Worm (Caenorhabditis elegans): Measurements from ENCODE around the gene larp-1.

larp-1 gene

DNA sequence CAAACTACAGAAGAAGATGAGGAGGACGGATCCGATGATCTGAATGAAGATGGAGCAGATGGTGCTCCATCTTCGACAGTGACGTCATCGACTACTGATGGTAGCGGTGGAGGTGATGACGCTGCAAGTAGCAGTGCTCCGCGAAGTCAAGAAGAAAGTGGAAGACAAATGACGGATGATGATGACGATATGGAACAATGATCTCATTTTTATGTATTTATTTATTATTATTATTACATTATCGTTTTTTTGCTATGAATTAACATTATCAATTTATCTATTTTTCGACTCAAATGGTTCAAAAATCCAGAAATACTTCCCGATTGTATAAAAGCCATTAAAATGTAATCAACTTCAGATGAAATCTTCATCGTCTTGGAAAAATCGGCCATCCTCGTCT lies 4.2 kb upstream of the larp-1 start, which contains the start of gene R144.3:
R144.3 (plus strand) TSS at position 301 of the 400 bp plus-strand sequence.
- TF ChIP-seq ztf-11 (tag; optimal IDR thresholded peaks at IDR 0.05) (no peak), T20F7.1 (GFP tag; optimal IDR thresholded peaks at IDR 0.05) (no peak), unc-39 (tag; optimal IDR thresholded peaks at IDR 0.05) (no peak), R02D3.7 (tag; optimal IDR thresholded peaks at IDR 0.05) (no peak), ama-1 (optimal IDR thresholded peaks at IDR 0.05) (no peak), nhr-25 (tag; optimal IDR thresholded peaks at IDR 0.05; ENCODE audit: borderline replicate concordance, insufficient read depth) (no peak), ceh-28 (tag; optimal IDR thresholded peaks at IDR 0.05) (no peak)

DNA sequence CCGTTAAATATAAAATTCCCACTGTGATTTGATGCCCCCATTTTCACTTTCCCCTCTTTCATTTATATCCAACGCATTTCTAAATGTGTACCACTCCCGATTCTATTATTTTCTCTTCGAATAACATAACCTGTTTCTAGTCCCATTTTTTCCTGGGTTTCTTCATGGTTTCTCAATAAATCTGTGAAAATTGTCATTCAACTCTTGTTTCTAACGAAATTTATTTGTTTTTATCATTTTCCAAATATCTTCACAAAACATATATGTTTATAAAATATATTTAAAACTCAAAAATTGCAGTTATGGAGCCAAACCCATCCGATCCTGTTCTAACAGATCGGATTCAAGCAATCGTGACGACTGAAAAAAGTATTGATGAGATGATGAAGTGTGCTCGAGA lies 3.5 kb upstream of the larp-1 start, which contains the start of gene mdt-11:
mdt-11 (plus strand) TSS at position 301 of the 400 bp plus-strand sequence.
- TF ChIP-seq aha-1 (tag) (peak; percentile 55), nhr-111 (GFP tag; optimal IDR thresholded peaks at IDR 0.05) (no peak), ZK546.5 (tag; optimal IDR thresholded peaks at IDR 0.05) (no peak), ces-1 (GFP tag; optimal IDR thresholded peaks at IDR 0.05) (no peak)

DNA sequence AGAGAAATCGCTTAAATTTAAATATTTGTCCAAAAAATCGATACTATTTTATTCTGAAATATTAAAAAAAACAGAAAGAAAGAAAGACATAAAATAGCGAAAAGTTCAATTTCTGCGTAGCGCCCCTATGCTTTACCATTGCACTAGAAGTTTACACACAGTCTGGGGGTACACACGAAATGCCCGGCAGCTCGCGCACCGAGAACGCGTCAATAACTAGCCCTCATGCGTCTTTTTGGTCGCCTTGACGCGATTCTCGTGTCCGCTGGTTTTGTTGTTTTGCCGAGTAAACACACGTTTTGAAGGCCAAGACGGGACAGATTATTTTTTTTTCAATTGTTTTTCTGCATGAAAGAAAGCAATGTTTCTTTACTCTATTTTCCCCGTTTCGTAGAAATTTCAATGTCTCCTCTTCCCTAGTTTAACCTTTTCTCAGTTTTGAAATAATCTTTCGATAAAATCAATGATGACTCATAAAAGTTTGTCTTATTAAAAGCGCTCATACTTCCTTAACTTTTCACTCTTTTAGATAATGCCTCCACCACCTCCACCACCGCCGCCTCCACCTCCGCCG lies 753 bp upstream of the larp-1 start, which contains the start of gene wip-1:
wip-1 (plus strand) TSS at position 524 of the 574 bp plus-strand sequence.
- TF ChIP-seq nhr-77 (tag; optimal IDR thresholded peaks at IDR 0.05) (peak; percentile 98), daf-16 (GFP tag; optimal IDR thresholded peaks at IDR 0.05) (peak; percentile 95 to 97), daf-16 (tag; optimal IDR thresholded peaks at IDR 0.05) (peak; percentile 97), hmg-1.1 (GFP tag; IDR thresholded peaks at IDR 0.05) (peak; percentile 98), nhr-25 (tag; optimal IDR thresholded peaks at IDR 0.05; ENCODE audit: borderline replicate concordance, insufficient read depth) (peak; percentile 95), nhr-111 (GFP tag; optimal IDR thresholded peaks at IDR 0.05) (peak; percentile 86), arid-1 (GFP tag; conservative IDR thresholded peaks at IDR 0.05) (peak; percentile 98), tag-97 (GFP tag; IDR thresholded peaks at IDR 0.05) (no peak), ama-1 (optimal IDR thresholded peaks at IDR 0.05) (peak; percentile 36), lin-29 (GFP tag; IDR thresholded peaks at IDR 0.05) (peak; percentile 91), mdl-1 (tag; optimal IDR thresholded peaks at IDR 0.05) (peak; percentile 20 to 82), lim-7 (GFP tag; IDR thresholded peaks at IDR 0.05) (peak; percentile 76), hif-1 (tag; optimal IDR thresholded peaks at IDR 0.05) (peak; percentile 73 to 89), aly-2 (tag; optimal IDR thresholded peaks at IDR 0.05) (no peak), T26A8.4 (GFP tag; IDR thresholded peaks at IDR 0.05) (peak; percentile 98), daf-8 (GFP tag; IDR thresholded peaks at IDR 0.05) (no peak), spr-3 (GFP tag; optimal IDR thresholded peaks at IDR 0.05) (peak; percentile 89), D1046.2 (GFP tag; IDR thresholded peaks at IDR 0.05) (peak; percentile 74; the same call in 1 of the 2 replicates), jun-1 (tag; optimal IDR thresholded peaks at IDR 0.05) (peak; percentile 95), dmd-6 (GFP tag; IDR thresholded peaks at IDR 0.05) (peak; percentile 96), mes-2 (tag; optimal IDR thresholded peaks at IDR 0.05; ENCODE audit: poor library complexity, severe bottlenecking) (peak; percentile 96), hlh-30 (tag; optimal IDR thresholded peaks at IDR 0.05; ENCODE audit: insufficient read depth) (peak; percentile 94), attf-4 (tag; optimal IDR thresholded peaks at IDR 0.05) (peak; percentile 3), egl-27 (tag; optimal IDR thresholded peaks at IDR 0.05) (no peak), sdz-12 (GFP tag; optimal IDR thresholded peaks at IDR 0.05) (peak; percentile 33), dmd-8 (GFP tag; IDR thresholded peaks at IDR 0.05) (peak; percentile 76; the same call in 1 of the 2 replicates), spr-1 (tag; optimal IDR thresholded peaks at IDR 0.05) (peak; percentile 96), lin-1 (GFP tag; IDR thresholded peaks at IDR 0.05) (peak; percentile 96), mxl-2 (GFP tag; conservative IDR thresholded peaks at IDR 0.05) (peak; percentile 62), pha-4 (GFP tag; IDR thresholded peaks at IDR 0.05) (peak; percentile 96), pha-4 (tag; optimal IDR thresholded peaks at IDR 0.05) (peak; percentile 73), Y105C5A.15 (GFP tag; IDR thresholded peaks at IDR 0.05) (peak; percentile 84; the same call in 1 of the 2 replicates), snpc-4 (tag; optimal IDR thresholded peaks at IDR 0.05) (peak; percentile 52), vab-7 (GFP tag; IDR thresholded peaks at IDR 0.05) (peak; percentile 88), nhr-10 (tag; optimal IDR thresholded peaks at IDR 0.05) (peak; percentile 44), zip-2 (tag; optimal IDR thresholded peaks at IDR 0.05) (peak; percentile 88), F44E2.7 (GFP tag; IDR thresholded peaks at IDR 0.05) (peak; percentile 87), daf-19 (GFP tag; conservative IDR thresholded peaks at IDR 0.05) (peak; percentile 95), saeg-2 (GFP tag; IDR thresholded peaks at IDR 0.05) (peak; percentile 87; the same call in 1 of the 2 replicates)
